Worm (Caenorhabditis elegans) whole organism, L2 larva: ENCODE data around the gene ppk-2.

Experiments
- C34F6.9 ChIP-seq: fragments of 150-350 bp; optimal IDR thresholded peaks from 2 replicates; lab custom pipeline; 2014; ENCODE audit warnings: missing biosample characterization, missing genetic modification characterization
- F13H6.1 ChIP-seq: sonication (generic microtip); optimal IDR thresholded peaks from 2 replicates; lab custom pipeline; 2016; ENCODE audit warnings: missing genetic modification characterization, missing compliant biosample characterization
- R02D3.7 ChIP-seq: fragments of 150-350 bp; optimal IDR thresholded peaks from 2 replicates; lab custom pipeline; 2014; ENCODE audit warnings: missing biosample characterization, missing genetic modification characterization
- ZK546.5 ChIP-seq: sonication (generic microtip); optimal IDR thresholded peaks from 2 replicates; lab custom pipeline; 2017; ENCODE audit warnings: missing biosample characterization, missing genetic modification characterization
- alr-1 ChIP-seq: fragments of 150-350 bp; optimal IDR thresholded peaks from 2 replicates; lab custom pipeline; 2014; ENCODE audit warnings: missing biosample characterization, missing genetic modification characterization
- ama-1 ChIP-seq: fragments of 150-350 bp; optimal IDR thresholded peaks from 2 replicates; lab custom pipeline; 2018; ENCODE audit warnings: inconsistent platforms
- ceh-16 ChIP-seq: fragments of 150-350 bp; optimal IDR thresholded peaks from 2 replicates; lab custom pipeline; 2014; ENCODE audit warnings: missing biosample characterization, missing genetic modification characterization
- ceh-82 ChIP-seq: fragments of 150-350 bp; optimal IDR thresholded peaks from 2 replicates; lab custom pipeline; 2014; ENCODE audit warnings: missing biosample characterization, missing genetic modification characterization
- egl-27 ChIP-seq: sonication (generic microtip); optimal IDR thresholded peaks from 3 replicates; lab custom pipeline; 2017; ENCODE audit warnings: missing biosample characterization, missing genetic modification reagents, missing genetic modification characterization
- elt-1 ChIP-seq: fragments of 150-350 bp; optimal IDR thresholded peaks from 2 replicates; lab custom pipeline; 2014; ENCODE audit warnings: missing biosample characterization, missing genetic modification characterization
- elt-3 ChIP-seq: sonication (generic microtip); optimal IDR thresholded peaks from 2 replicates; lab custom pipeline; 2017; ENCODE audit warnings: missing biosample characterization, missing genetic modification characterization
- fos-1 ChIP-seq: fragments of 150-350 bp; optimal IDR thresholded peaks from 2 replicates; lab custom pipeline; 2014; ENCODE audit warnings: missing biosample characterization, missing genetic modification characterization
- gmeb-1 ChIP-seq: fragments of 150-350 bp; optimal IDR thresholded peaks from 2 replicates; lab custom pipeline; 2014; ENCODE audit warnings: missing biosample characterization, missing genetic modification characterization
- lin-13 ChIP-seq: fragments of 150-350 bp; optimal IDR thresholded peaks from 2 replicates; lab custom pipeline; 2014; ENCODE audit warnings: missing biosample characterization, missing genetic modification reagents, missing genetic modification characterization
- lin-39 ChIP-seq: fragments of 150-350 bp; optimal IDR thresholded peaks from 2 replicates; lab custom pipeline; 2014; ENCODE audit warnings: missing biosample characterization, missing genetic modification reagents, missing genetic modification characterization
- lsy-2 ChIP-seq, 2 experiments: fragments of 150-350 bp in 1 of 2; sonication (generic microtip) in 1 of 2; optimal IDR thresholded peaks; 2 replicates each; lab custom pipeline; 2014 to 2017; ENCODE audit warnings: missing biosample characterization in 2 of 2, missing genetic modification characterization in 2 of 2
- mbf-1 ChIP-seq: sonication (generic microtip); optimal IDR thresholded peaks from 2 replicates; lab custom pipeline; 2017; ENCODE audit warnings: missing biosample characterization, missing genetic modification characterization
- mdl-1 ChIP-seq, 2 experiments: fragments of 150-350 bp in 1 of 2; sonication (generic microtip) in 1 of 2; optimal IDR thresholded peaks; 2 replicates each; lab custom pipeline; 2017; ENCODE audit warnings: missing biosample characterization in 2 of 2, missing genetic modification characterization in 2 of 2
- nhr-10 ChIP-seq: sonication (generic microtip); optimal IDR thresholded peaks from 2 replicates; lab custom pipeline; 2017; ENCODE audit warnings: missing biosample characterization, missing genetic modification characterization
- nhr-11 ChIP-seq: fragments of 150-350 bp; optimal IDR thresholded peaks from 2 replicates; lab custom pipeline; 2014; ENCODE audit warnings: missing biosample characterization, missing genetic modification characterization
- nhr-12 ChIP-seq: fragments of 150-350 bp; optimal IDR thresholded peaks from 2 replicates; lab custom pipeline; 2014; ENCODE audit warnings: missing biosample characterization, missing genetic modification characterization
- nhr-129 ChIP-seq: fragments of 150-350 bp; optimal IDR thresholded peaks from 2 replicates; lab custom pipeline; 2014; ENCODE audit warnings: missing biosample characterization, missing genetic modification characterization
- nhr-21 ChIP-seq: fragments of 150-350 bp; optimal IDR thresholded peaks from 2 replicates; lab custom pipeline; 2014; ENCODE audit warnings: missing biosample characterization, missing genetic modification characterization
- nhr-23 ChIP-seq: fragments of 150-350 bp; optimal IDR thresholded peaks from 2 replicates; lab custom pipeline; 2014; ENCODE audit warnings: missing biosample characterization, missing genetic modification reagents, missing genetic modification characterization
- nhr-237 ChIP-seq: fragments of 150-350 bp; optimal IDR thresholded peaks from 2 replicates; lab custom pipeline; 2014; ENCODE audit warnings: missing biosample characterization, missing genetic modification characterization
- nhr-6 ChIP-seq: fragments of 150-350 bp; optimal IDR thresholded peaks from 2 replicates; lab custom pipeline; 2014; ENCODE audit warnings: missing biosample characterization, missing genetic modification characterization
- nhr-77 ChIP-seq: fragments of 150-350 bp; optimal IDR thresholded peaks from 2 replicates; lab custom pipeline; 2014; ENCODE audit warnings: missing biosample characterization, missing genetic modification characterization
- peb-1 ChIP-seq: fragments of 150-350 bp; optimal IDR thresholded peaks from 2 replicates; lab custom pipeline; 2014; ENCODE audit warnings: missing biosample characterization, missing genetic modification characterization
- sem-4 ChIP-seq: fragments of 150-350 bp; optimal IDR thresholded peaks from 2 replicates; lab custom pipeline; 2014; ENCODE audit warnings: missing biosample characterization, missing genetic modification reagents, missing genetic modification characterization
- skn-1 ChIP-seq: sonication (generic microtip); optimal IDR thresholded peaks from 2 replicates; lab custom pipeline; 2017; ENCODE audit warnings: missing biosample characterization, missing genetic modification characterization
- sma-9 ChIP-seq, 2 experiments: fragments of 150-350 bp in 1 of 2; sonication (generic microtip) in 1 of 2; optimal IDR thresholded peaks; 2 replicates each; lab custom pipeline; 2014 to 2016; ENCODE audit warnings: missing genetic modification characterization in 2 of 2, mild to moderate bottlenecking in 1 of 2, missing biosample characterization in 1 of 2, missing compliant biosample characterization in 1 of 2, missing genetic modification reagents in 1 of 2, moderate library complexity in 1 of 2
- unc-39 ChIP-seq: fragments of 150-350 bp; optimal IDR thresholded peaks from 2 replicates; lab custom pipeline; 2014; ENCODE audit warnings: missing biosample characterization, missing genetic modification characterization
- unc-55 ChIP-seq: fragments of 150-350 bp; sonication (generic microtip); optimal IDR thresholded peaks from 3 replicates; lab custom pipeline; 2014; ENCODE audit warnings: missing biosample characterization, missing genetic modification reagents, missing genetic modification characterization
- unc-62 ChIP-seq: fragments of 150-350 bp; optimal IDR thresholded peaks from 2 replicates; lab custom pipeline; 2014; ENCODE audit warnings: missing biosample characterization, missing genetic modification reagents, missing genetic modification characterization
- zag-1 ChIP-seq: fragments of 150-350 bp; optimal IDR thresholded peaks from 2 replicates; lab custom pipeline; 2014; ENCODE audit warnings: missing biosample characterization, missing genetic modification characterization

Gene ppk-2

ce11 chrIII:2101895-2102345, at the start of gene ppk-2:
TSS of gene ppk-2 (plus strand) at chrIII:2102295.
- TF ChIP-seq unc-55 (GFP tag; lab: Kevin White, UChicago) = peak; percentile 21
- TF ChIP-seq nhr-129 (tag; lab: Kevin White, UChicago) = no peak

- TF ChIP-seq sma-9 (GFP tag; optimal IDR thresholded peaks at IDR 0.05; lab: Kevin White, UChicago) (peak; percentile 22), sma-9 (tag; optimal IDR thresholded peaks at IDR 0.05; lab: Kevin White, UChicago) (no peak), fos-1 (peak; percentile 80), nhr-129 (tag; lab: Kevin White, UChicago) (no peak)
These were observed 48.7 kb upstream of the ppk-2 start for ce11 chrIII:2053433-2053832.

- TF ChIP-seq skn-1 = no peak
- TF ChIP-seq nhr-12 (tag; lab: Kevin White, UChicago) = no peak
- TF ChIP-seq nhr-10 (tag; lab: Kevin White, UChicago) = no peak
- TF ChIP-seq C34F6.9 (tag; lab: Kevin White, UChicago) = no peak
- TF ChIP-seq elt-3 (tag; lab: Kevin White, UChicago) = no peak
- TF ChIP-seq zag-1 = no peak
- no peak for TF ChIP-seq peb-1 (tag; lab: Kevin White, UChicago)
- TF ChIP-seq nhr-77 (tag; lab: Kevin White, UChicago) = no peak
- no peak for TF ChIP-seq gmeb-1 (tag; lab: Kevin White, UChicago)
- no peak for TF ChIP-seq nhr-21 (tag; lab: Kevin White, UChicago)
- no peak for TF ChIP-seq sem-4 (tag; lab: Kevin White, UChicago)
- TF ChIP-seq mdl-1 (tag; optimal IDR thresholded peaks at IDR 0.05; lab: Kevin White, UChicago) = no peak
- TF ChIP-seq R02D3.7 (tag; lab: Kevin White, UChicago) = no peak
- no peak for TF ChIP-seq ceh-16 (tag; lab: Kevin White, UChicago)
- TF ChIP-seq ama-1 = no peak
- no peak for TF ChIP-seq unc-39
- TF ChIP-seq nhr-11 (tag; lab: Kevin White, UChicago) = no peak
These were observed 48.0 kb upstream of the ppk-2 start, which contains the start of gene M01E10.3 for ce11 chrIII:2054084-2054483. TSS of gene M01E10.3 (minus strand) at chrIII:2054184.

- no peak for TF ChIP-seq lsy-2 (tag; optimal IDR thresholded peaks at IDR 0.05; lab: Kevin White, UChicago)
- TF ChIP-seq nhr-23 (tag; lab: Kevin White, UChicago) = no peak
- no peak for TF ChIP-seq nhr-237 (tag; lab: Kevin White, UChicago)
- TF ChIP-seq R02D3.7 (tag; lab: Kevin White, UChicago) = no peak
- no peak for TF ChIP-seq unc-62 (GFP tag; lab: Kevin White, UChicago)
- no peak for TF ChIP-seq alr-1 (tag; lab: Kevin White, UChicago)
- TF ChIP-seq lin-13 (GFP tag; lab: Kevin White, UChicago) = no peak
- no peak for TF ChIP-seq mbf-1
- no peak for TF ChIP-seq ceh-82 (tag; lab: Kevin White, UChicago)
These were observed 44.5 kb upstream of the ppk-2 start, which contains the start of gene Y39A3A.2 for ce11 chrIII:2057570-2057969. TSS of gene Y39A3A.2 (minus strand) at chrIII:2057670.

ce11 chrIII:2060068-2060467, 42.0 kb upstream of the ppk-2 start:
- TF ChIP-seq F13H6.1 (tag; lab: Kevin White, UChicago) (no peak), nhr-10 (tag; lab: Kevin White, UChicago) (no peak), mdl-1 (tag; optimal IDR thresholded peaks at IDR 0.05; lab: Kevin White, UChicago) (no peak), fos-1 (no peak), alr-1 (tag; lab: Kevin White, UChicago) (no peak), ceh-16 (tag; lab: Kevin White, UChicago) (no peak), nhr-11 (tag; lab: Kevin White, UChicago) (no peak), nhr-77 (tag; lab: Kevin White, UChicago) (no peak), lin-13 (GFP tag; lab: Kevin White, UChicago) (no peak), skn-1 (no peak), lsy-2 (tag; optimal IDR thresholded peaks at IDR 0.05; lab: Kevin White, UChicago) (no peak), lin-39 (tag; lab: Kevin White, UChicago) (no peak), egl-27 (tag; lab: Kevin White, UChicago) (no peak), elt-1 (no peak), nhr-6 (tag; lab: Kevin White, UChicago) (no peak), mbf-1 (no peak), sem-4 (tag; lab: Kevin White, UChicago) (no peak), ZK546.5 (no peak), C34F6.9 (tag; lab: Kevin White, UChicago) (no peak)
